Worm (Caenorhabditis elegans) whole organism, young adult: ENCODE measurements around the gene prmt-9.

ENCODE experiments used
- F57A8.1 ChIP-seq: fragments of 200-800 bp; sonication (Bioruptor generic); optimal IDR thresholded peaks from 2 replicates; lab custom pipeline; 2018; ENCODE audit warnings: mild to moderate bottlenecking, missing genetic modification characterization, moderate library complexity, missing compliant biosample characterization
- Y53G8AR.9 ChIP-seq: fragments of 200-800 bp; sonication (Bioruptor generic); conservative IDR thresholded peaks from 2 replicates; pipeline ENCODE4 v1.3.6; 2022; ENCODE audit warnings: missing genetic modification reagents, missing genetic modification characterization, missing compliant biosample characterization
- ceh-91 ChIP-seq: fragments of 200-800 bp; sonication (Bioruptor generic); IDR thresholded peaks from 2 replicates; pipeline ENCODE4 v1.3.6; 2022; ENCODE audit warnings: missing genetic modification reagents, missing genetic modification characterization, missing compliant biosample characterization
- die-1 ChIP-seq: sonication (generic microtip); optimal IDR thresholded peaks from 2 replicates; lab custom pipeline; 2016; ENCODE audit warnings: missing genotype, mild to moderate bottlenecking, missing genetic modification characterization, missing compliant biosample characterization
- dpl-1 ChIP-seq: fragments of 150-350 bp; optimal IDR thresholded peaks from 2 replicates; lab custom pipeline; 2014; ENCODE audit warnings: missing biosample characterization, missing genetic modification reagents, missing genetic modification characterization
- lin-35 ChIP-seq, 3 experiments: fragments of 150-350 bp in 2 of 3; sonication (generic microtip) in 1 of 3; optimal IDR thresholded peaks; 2 replicates each; lab custom pipeline; 2014 to 2018; ENCODE audit warnings: missing biosample characterization in 3 of 3, missing genetic modification characterization in 3 of 3, missing genetic modification reagents in 3 of 3
- lir-1 ChIP-seq: fragments of 200-800 bp; sonication (Bioruptor generic); conservative IDR thresholded peaks from 2 replicates; pipeline ENCODE4 v1.3.6; 2022; ENCODE audit warnings: missing genetic modification reagents, missing genetic modification characterization, missing compliant biosample characterization
- nhr-27 ChIP-seq: fragments of 200-800 bp; sonication (Bioruptor generic); optimal IDR thresholded peaks from 2 replicates; lab custom pipeline; 2018; ENCODE audit warnings: mild to moderate bottlenecking, missing genetic modification characterization, moderate library complexity, missing compliant biosample characterization
- sea-2 ChIP-seq: fragments of 200-800 bp; sonication (Bioruptor generic); IDR thresholded peaks from 2 replicates; pipeline ENCODE4 v1.3.6; 2022; ENCODE audit warnings: missing genetic modification characterization, missing compliant biosample characterization
- tbx-9 ChIP-seq: sonication (generic microtip); optimal IDR thresholded peaks from 2 replicates; lab custom pipeline; 2016; ENCODE audit warnings: borderline replicate concordance, missing genetic modification characterization, inconsistent platforms, missing compliant biosample characterization
- unc-62 ChIP-seq: fragments of 150-350 bp; optimal IDR thresholded peaks from 2 replicates; lab custom pipeline; 2014; ENCODE audit warnings: missing biosample characterization, missing genetic modification reagents, missing genetic modification characterization
- zfh-2 ChIP-seq: fragments of 200-800 bp; sonication (Bioruptor generic); conservative IDR thresholded peaks from 2 replicates; pipeline ENCODE4 v1.3.6; 2022; ENCODE audit warnings: missing genetic modification reagents, missing genetic modification characterization, missing compliant biosample characterization
- ztf-18 ChIP-seq: sonication (generic microtip); optimal IDR thresholded peaks from 2 replicates; lab custom pipeline; 2016; ENCODE audit warnings: missing genotype, mild to moderate bottlenecking, missing genetic modification characterization, missing compliant biosample characterization
- ztf-25 ChIP-seq: fragments of 200-800 bp; sonication (Bioruptor generic); IDR thresholded peaks from 2 replicates; pipeline ENCODE4 v1.3.6; 2022; ENCODE audit warnings: missing genetic modification reagents, missing genetic modification characterization, missing compliant biosample characterization

ce11 chrIV:12637340-12637739 lies 46.8 kb downstream of the prmt-9 start:
- TF ChIP-seq dpl-1 (GFP tag; lab: Kevin White, UChicago) (no peak), Y53G8AR.9 (GFP tag; lab: Robert Waterston, UW) (no peak), unc-62 (GFP tag; lab: Kevin White, UChicago) (no peak), F57A8.1 (GFP tag; lab: Kevin White, UChicago) (no peak), sea-2 (GFP tag; lab: Robert Waterston, UW) (no peak), tbx-9 (tag; lab: Kevin White, UChicago) (no peak), ztf-25 (GFP tag; lab: Robert Waterston, UW) (no peak), lir-1 (GFP tag; lab: Robert Waterston, UW) (no peak), die-1 (tag; lab: Kevin White, UChicago) (no peak), nhr-27 (tag; lab: Kevin White, UChicago) (no peak), zfh-2 (GFP tag; lab: Robert Waterston, UW) (no peak), lin-35 (GFP tag; optimal IDR thresholded peaks at IDR 0.05; lab: Kevin White, UChicago) (no peak), ztf-18 (no peak), ceh-91 (no peak)
